Fruit fly (Drosophila melanogaster): Measurements from ENCODE around the gene CG45490.
A peak's percentile ranks its signal among the peaks of the same experiment; 100 is the strongest.
"Not testable (repeated sequence)": the region's sequence is repeated elsewhere in the genome, so short reads cannot be mapped to it uniquely, and the experiment has no call there.

The CG45490 gene

DNA sequence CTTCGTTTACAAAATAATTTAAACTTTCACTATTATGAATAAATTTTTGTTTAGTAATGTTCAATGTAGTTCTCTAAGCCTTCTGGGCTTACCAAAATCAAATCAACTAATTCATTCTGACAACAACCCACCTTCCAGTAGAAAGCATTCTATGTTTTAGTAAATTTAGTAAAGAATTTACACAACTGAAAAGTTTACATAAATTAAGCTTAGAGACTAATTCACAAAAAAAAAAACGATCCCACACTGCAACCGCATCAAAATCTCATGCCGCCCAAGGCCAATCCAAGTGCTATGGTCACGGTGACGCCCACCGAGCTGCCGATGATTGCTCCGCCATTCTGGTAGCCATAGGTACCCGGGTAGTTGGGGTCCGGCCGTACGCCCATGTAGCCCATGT is at the start of gene CG45490:
CG45490 (minus strand) TSS at position 101 of the 400 bp plus-strand sequence.
- TF ChIP-seq Dfd (GFP tag; optimal IDR thresholded peaks at IDR 0.05); dsf (GFP tag; optimal IDR thresholded peaks at IDR 0.05; ENCODE audit: borderline replicate concordance); Hr83 (GFP tag; optimal IDR thresholded peaks at IDR 0.05; ENCODE audit: poor library complexity, severe bottlenecking): not testable (repeated sequence)

- TF ChIP-seq sage (GFP tag; optimal IDR thresholded peaks at IDR 0.05) (no peak), sv (GFP tag; optimal IDR thresholded peaks at IDR 0.05) (no peak), Myc (optimal IDR thresholded peaks at IDR 0.05) (no peak), dmrt93B (GFP tag; optimal IDR thresholded peaks at IDR 0.05) (no peak), CG9705 (GFP tag; optimal IDR thresholded peaks at IDR 0.05) (no peak), Dfd (GFP tag; optimal IDR thresholded peaks at IDR 0.05) (no peak), pan (optimal IDR thresholded peaks at IDR 0.05) (no peak), Hr78 (GFP tag; optimal IDR thresholded peaks at IDR 0.05) (no peak), brk (GFP tag; optimal IDR thresholded peaks at IDR 0.05) (no peak), Rel (GFP tag; optimal IDR thresholded peaks at IDR 0.05) (no peak), Rel (tag; optimal IDR thresholded peaks at IDR 0.05) (no peak), CrebA (GFP tag; optimal IDR thresholded peaks at IDR 0.05; ENCODE audit: borderline replicate concordance) (no peak), ey (GFP tag; optimal IDR thresholded peaks at IDR 0.05) (peak; percentile 57), h (GFP tag; optimal IDR thresholded peaks at IDR 0.05) (peak; percentile 33), foxo (GFP tag; optimal IDR thresholded peaks at IDR 0.05) (peak in 1 of 2 experiments; percentile 61), Jra (GFP tag; optimal IDR thresholded peaks at IDR 0.05) (no peak), Vsx2 (GFP tag; optimal IDR thresholded peaks at IDR 0.05; ENCODE audit: partially characterized antibody) (no peak), Dif (GFP tag; optimal IDR thresholded peaks at IDR 0.05; ENCODE audit: partially characterized antibody) (no peak), dl (GFP tag; optimal IDR thresholded peaks at IDR 0.05; ENCODE audit: insufficient read depth in 1 of 2, partially characterized antibody in 2 of 2) (no peak), rgr (GFP tag; optimal IDR thresholded peaks at IDR 0.05) (peak; percentile 29), lola (GFP tag; optimal IDR thresholded peaks at IDR 0.05) (no peak), Hr83 (GFP tag; optimal IDR thresholded peaks at IDR 0.05; ENCODE audit: poor library complexity, severe bottlenecking) (no peak), HLH106 (tag; optimal IDR thresholded peaks at IDR 0.05) (peak; percentile 32), Sp1 (GFP tag; optimal IDR thresholded peaks at IDR 0.05) (peak; percentile 31), N (GFP tag; optimal IDR thresholded peaks at IDR 0.05) (no peak), fru (GFP tag; optimal IDR thresholded peaks at IDR 0.05) (peak; percentile 49), OdsH (GFP tag; optimal IDR thresholded peaks at IDR 0.05) (peak; percentile 40), tai (GFP tag; optimal IDR thresholded peaks at IDR 0.05) (peak; percentile 18), br (GFP tag; optimal IDR thresholded peaks at IDR 0.05) (peak; percentile 43), CG32264 (GFP tag; optimal IDR thresholded peaks at IDR 0.05) (no peak), Abd-B (GFP tag; optimal IDR thresholded peaks at IDR 0.05) (no peak), Hnf4 (GFP tag; optimal IDR thresholded peaks at IDR 0.05) (peak; percentile 21), psq (GFP tag; optimal IDR thresholded peaks at IDR 0.05) (peak; percentile 32), dsf (GFP tag; optimal IDR thresholded peaks at IDR 0.05; ENCODE audit: borderline replicate concordance) (no peak), jim (GFP tag; optimal IDR thresholded peaks at IDR 0.05) (no peak), Mio (GFP tag; optimal IDR thresholded peaks at IDR 0.05) (no peak), GATAd (GFP tag; optimal IDR thresholded peaks at IDR 0.05) (no peak), usp (GFP tag; optimal IDR thresholded peaks at IDR 0.05) (no peak)
Observed at dm6 chrX:19964215-19964614, 30.1 kb upstream of the CG45490 start.

- no peak for TF ChIP-seq dl (GFP tag; optimal IDR thresholded peaks at IDR 0.05; ENCODE audit: insufficient read depth in 1 of 2, partially characterized antibody in 2 of 2)
- no peak for TF ChIP-seq tai (GFP tag; optimal IDR thresholded peaks at IDR 0.05)
- no peak for TF ChIP-seq usp (GFP tag; optimal IDR thresholded peaks at IDR 0.05)
- TF ChIP-seq Hr83 (GFP tag; optimal IDR thresholded peaks at IDR 0.05; ENCODE audit: poor library complexity, severe bottlenecking): no peak
Observed at dm6 chrX:19960881-19961347, 26.8 kb upstream of the CG45490 start, which contains the start of gene Nep3. Nep3 (plus strand) TSS chrX:19961297.
